5 fruit fly cellular contexts compared by ENCODE assay signal in genomic region chrX:2743020-2743419, dm6.
TF ChIP-seq lines count a peak whose summit lies in the region.

No protein-coding gene starts in this region.

- no peak for TF ChIP-seq CTCF in whole organism, embryonic (GFP tag; optimal IDR thresholded peaks at IDR 0.05; lab: Kevin White, UChicago)

TF ChIP-seq in whole organism, adult, 20 proteins besides CTCF, POLR2A, EP300 and RAD21 (continues in another document):
- TF ChIP-seq toe (GFP tag; optimal IDR thresholded peaks at IDR 0.05; lab: Kevin White, UChicago) (peak; percentile 50), Mnt (GFP tag; optimal IDR thresholded peaks at IDR 0.05; lab: Kevin White, UChicago) (peak; percentile 82), ovo (GFP tag; optimal IDR thresholded peaks at IDR 0.05; lab: Kevin White, UChicago) (peak; percentile 58), pad (GFP tag; optimal IDR thresholded peaks at IDR 0.05; lab: Kevin White, UChicago) (peak; percentile 58), cic (GFP tag; optimal IDR thresholded peaks at IDR 0.05; lab: Kevin White, UChicago) (no peak), Hr96 (GFP tag; optimal IDR thresholded peaks at IDR 0.05; lab: Kevin White, UChicago) (peak; percentile 90), cnc (optimal IDR thresholded peaks at IDR 0.05; lab: Kevin White, UChicago) (no peak), Clk (GFP tag; optimal IDR thresholded peaks at IDR 0.05; lab: Kevin White, UChicago) (peak; percentile 38), bab1 (GFP tag; optimal IDR thresholded peaks at IDR 0.05; lab: Kevin White, UChicago) (peak; percentile 34), CG33017 (tag; optimal IDR thresholded peaks at IDR 0.05; lab: Kevin White, UChicago) (peak; percentile 68), Crg-1 (GFP tag; optimal IDR thresholded peaks at IDR 0.05; lab: Kevin White, UChicago) (peak; percentile 73), tj (GFP tag; optimal IDR thresholded peaks at IDR 0.05; lab: Kevin White, UChicago) (peak; percentile 48), CG7045 (GFP tag; optimal IDR thresholded peaks at IDR 0.05; lab: Kevin White, UChicago) (peak; percentile 72), CG5204 (GFP tag; optimal IDR thresholded peaks at IDR 0.05; lab: Kevin White, UChicago) (peak; percentile 75), kay (GFP tag; lab: Kevin White, UChicago; ENCODE audit: borderline replicate concordance) (no peak), CG1620 (GFP tag; optimal IDR thresholded peaks at IDR 0.05; lab: Kevin White, UChicago) (peak; percentile 64), CG14711 (tag; optimal IDR thresholded peaks at IDR 0.05; lab: Kevin White, UChicago) (peak; percentile 82), CG7101 (tag; optimal IDR thresholded peaks at IDR 0.05; lab: Kevin White, UChicago) (peak; percentile 90)

TF ChIP-seq in whole organism, embryonic, 481 proteins besides CTCF, POLR2A, EP300 and RAD21 (continues in another document):
- peak; percentile 79 for TF ChIP-seq crol (GFP tag; IDR thresholded peaks at IDR 0.05; lab: Robert Waterston, UW)
- TF ChIP-seq Atf6 (GFP tag; IDR thresholded peaks at IDR 0.05; lab: Robert Waterston, UW), result peak; percentile 94
- no peak for TF ChIP-seq sna (GFP tag; IDR thresholded peaks at IDR 0.05; lab: Robert Waterston, UW; ENCODE audit: partially characterized antibody)
- peak; percentile 82 for TF ChIP-seq tx (GFP tag; optimal IDR thresholded peaks at IDR 0.05; lab: Kevin White, UChicago)
- TF ChIP-seq luna (GFP tag; optimal IDR thresholded peaks at IDR 0.05; lab: Kevin White, UChicago), result peak; percentile 69
- no peak for TF ChIP-seq CG15696 (tag; optimal IDR thresholded peaks at IDR 0.05; lab: Kevin White, UChicago)
- TF ChIP-seq Max (GFP tag; optimal IDR thresholded peaks at IDR 0.05; lab: Kevin White, UChicago), result peak; percentile 56
- peak; percentile 59 for TF ChIP-seq btn (GFP tag; optimal IDR thresholded peaks at IDR 0.05; lab: Kevin White, UChicago)
- no peak for TF ChIP-seq pfk (GFP tag; optimal IDR thresholded peaks at IDR 0.05; lab: Kevin White, UChicago)
- peak; percentile 73 for TF ChIP-seq E2f2 (GFP tag; IDR thresholded peaks at IDR 0.05; lab: Robert Waterston, UW)
- peak; percentile 61 for TF ChIP-seq emc (GFP tag; optimal IDR thresholded peaks at IDR 0.05; lab: Kevin White, UChicago)
- no peak for TF ChIP-seq Bgb (GFP tag; IDR thresholded peaks at IDR 0.05; lab: Robert Waterston, UW; ENCODE audit: partially characterized antibody)
- peak; percentile 89 for TF ChIP-seq CG11247 (GFP tag; IDR thresholded peaks at IDR 0.05; lab: Robert Waterston, UW)
- peak; percentile 10; the same call in 1 of the 2 replicates for TF ChIP-seq Dip2 (GFP tag; IDR thresholded peaks at IDR 0.05; lab: Robert Waterston, UW)
- peak; percentile 54 for TF ChIP-seq CG4820 (GFP tag; optimal IDR thresholded peaks at IDR 0.05; lab: Kevin White, UChicago)
- TF ChIP-seq CG7357 (GFP tag; IDR thresholded peaks at IDR 0.05; lab: Robert Waterston, UW), result peak; percentile 75
- no peak for TF ChIP-seq cg (GFP tag; optimal IDR thresholded peaks at IDR 0.05; lab: Kevin White, UChicago)
- TF ChIP-seq Taf1 (GFP tag; IDR thresholded peaks at IDR 0.05; lab: Robert Waterston, UW), result peak; percentile 95
- TF ChIP-seq nerfin-1 (tag; optimal IDR thresholded peaks at IDR 0.05; lab: Kevin White, UChicago), result no peak

TF ChIP-seq in whole organism, prepupa, 60 proteins besides CTCF, POLR2A, EP300 and RAD21 (continues in another document):
- TF ChIP-seq vri (GFP tag; optimal IDR thresholded peaks at IDR 0.05; lab: Kevin White, UChicago) (peak; percentile 29), Eip75B (GFP tag; optimal IDR thresholded peaks at IDR 0.05; lab: Kevin White, UChicago) (no peak), svp (GFP tag; lab: Kevin White, UChicago) (no peak), net (GFP tag; optimal IDR thresholded peaks at IDR 0.05; lab: Kevin White, UChicago) (peak; percentile 28), CG31627 (GFP tag; optimal IDR thresholded peaks at IDR 0.05; lab: Kevin White, UChicago) (peak; percentile 51), dac (GFP tag; optimal IDR thresholded peaks at IDR 0.05; lab: Kevin White, UChicago) (no peak), CG10669 (GFP tag; optimal IDR thresholded peaks at IDR 0.05; lab: Kevin White, UChicago) (no peak), Ets96B (tag; optimal IDR thresholded peaks at IDR 0.05; lab: Kevin White, UChicago) (no peak), OdsH (GFP tag; optimal IDR thresholded peaks at IDR 0.05; lab: Kevin White, UChicago) (peak; percentile 37), CG16779 (tag; optimal IDR thresholded peaks at IDR 0.05; lab: Kevin White, UChicago) (no peak), Eip93F (GFP tag; optimal IDR thresholded peaks at IDR 0.05; lab: Kevin White, UChicago) (no peak), Hr4 (GFP tag; optimal IDR thresholded peaks at IDR 0.05; lab: Kevin White, UChicago) (peak; percentile 50), CG4318 (GFP tag; optimal IDR thresholded peaks at IDR 0.05; lab: Kevin White, UChicago) (no peak), CG8119 (GFP tag; IDR thresholded peaks at IDR 0.05; lab: Robert Waterston, UW) (peak; percentile 23; the same call in 1 of the 3 replicates), Gug (GFP tag; IDR thresholded peaks at IDR 0.05; lab: Robert Waterston, UW) (peak; percentile 42), salr (GFP tag; optimal IDR thresholded peaks at IDR 0.05; lab: Kevin White, UChicago) (no peak), CG34406 (GFP tag; optimal IDR thresholded peaks at IDR 0.05; lab: Kevin White, UChicago) (peak; percentile 28), Ets21C (GFP tag; optimal IDR thresholded peaks at IDR 0.05; lab: Kevin White, UChicago) (peak; percentile 23), CG15336 (GFP tag; IDR thresholded peaks at IDR 0.05; lab: Robert Waterston, UW) (no peak), CG1621 (tag; optimal IDR thresholded peaks at IDR 0.05; lab: Kevin White, UChicago) (no peak)

TF ChIP-seq in whole organism, pupa, 21 proteins besides CTCF, POLR2A, EP300 and RAD21:
- peak; percentile 80 for TF ChIP-seq Ets98B (GFP tag; IDR thresholded peaks at IDR 0.05; lab: Robert Waterston, UW)
- TF ChIP-seq EcR (GFP tag; optimal IDR thresholded peaks at IDR 0.05; lab: Kevin White, UChicago), result no peak
- TF ChIP-seq rn (GFP tag; IDR thresholded peaks at IDR 0.05; lab: Robert Waterston, UW), result no peak
- peak; percentile 17 for TF ChIP-seq Pif1A (GFP tag; optimal IDR thresholded peaks at IDR 0.05; lab: Kevin White, UChicago)
- no peak for TF ChIP-seq CG8301 (tag; optimal IDR thresholded peaks at IDR 0.05; lab: Kevin White, UChicago)
- TF ChIP-seq CG14655 (GFP tag; optimal IDR thresholded peaks at IDR 0.05; lab: Kevin White, UChicago), result no peak
- TF ChIP-seq CG8159 (tag; optimal IDR thresholded peaks at IDR 0.05; lab: Kevin White, UChicago), result no peak
- TF ChIP-seq CG17806 (tag; optimal IDR thresholded peaks at IDR 0.05; lab: Kevin White, UChicago), result no peak
- TF ChIP-seq CG32121 (GFP tag; IDR thresholded peaks at IDR 0.05; lab: Robert Waterston, UW), result peak; percentile 75
- TF ChIP-seq Pif1B (GFP tag; optimal IDR thresholded peaks at IDR 0.05; lab: Kevin White, UChicago), result no peak
- TF ChIP-seq CG10348 (GFP tag; IDR thresholded peaks at IDR 0.05; lab: Robert Waterston, UW), result no peak
- peak; percentile 1 for TF ChIP-seq Snoo (tag; optimal IDR thresholded peaks at IDR 0.05; lab: Kevin White, UChicago)
- TF ChIP-seq D1 (tag; optimal IDR thresholded peaks at IDR 0.05; lab: Kevin White, UChicago), result no peak
- TF ChIP-seq fd96Ca (GFP tag; IDR thresholded peaks at IDR 0.05; lab: Robert Waterston, UW), result peak; percentile 74
- TF ChIP-seq CG12605 (GFP tag; IDR thresholded peaks at IDR 0.05; lab: Robert Waterston, UW), result peak; percentile 25; the same call in 1 of the 2 replicates
- no peak for TF ChIP-seq gl (tag; optimal IDR thresholded peaks at IDR 0.05; lab: Kevin White, UChicago)
- TF ChIP-seq CG4496 (GFP tag; IDR thresholded peaks at IDR 0.05; lab: Robert Waterston, UW), result peak; percentile 79

TF ChIP-seq in whole organism, wandering third instar larva, 38 proteins besides CTCF, POLR2A, EP300 and RAD21:
- TF ChIP-seq psq (GFP tag; optimal IDR thresholded peaks at IDR 0.05; lab: Kevin White, UChicago), result peak; percentile 31
- TF ChIP-seq ey (GFP tag; optimal IDR thresholded peaks at IDR 0.05; lab: Kevin White, UChicago), result peak; percentile 56
- TF ChIP-seq fru (GFP tag; optimal IDR thresholded peaks at IDR 0.05; lab: Kevin White, UChicago), result peak; percentile 55
- TF ChIP-seq Mio (GFP tag; optimal IDR thresholded peaks at IDR 0.05; lab: Kevin White, UChicago), result no peak
- TF ChIP-seq tai (GFP tag; optimal IDR thresholded peaks at IDR 0.05; lab: Kevin White, UChicago), result no peak
- no peak for TF ChIP-seq Jra (GFP tag; optimal IDR thresholded peaks at IDR 0.05; lab: Kevin White, UChicago)
- TF ChIP-seq sage (GFP tag; optimal IDR thresholded peaks at IDR 0.05; lab: Kevin White, UChicago), result no peak
- TF ChIP-seq h (GFP tag; optimal IDR thresholded peaks at IDR 0.05; lab: Kevin White, UChicago), result peak; percentile 72
- TF ChIP-seq sv (GFP tag; optimal IDR thresholded peaks at IDR 0.05; lab: Kevin White, UChicago), result peak; percentile 62
- peak; percentile 70 for TF ChIP-seq rgr (GFP tag; optimal IDR thresholded peaks at IDR 0.05; lab: Kevin White, UChicago)
- TF ChIP-seq br (GFP tag; optimal IDR thresholded peaks at IDR 0.05; lab: Kevin White, UChicago), result peak; percentile 54
- TF ChIP-seq foxo (GFP tag; optimal IDR thresholded peaks at IDR 0.05; lab: Kevin White, UChicago), result peak in 1 of 2 experiments; percentile 75
- peak; percentile 54 for TF ChIP-seq OdsH (GFP tag; optimal IDR thresholded peaks at IDR 0.05; lab: Kevin White, UChicago)
